Fruit fly (Drosophila melanogaster) Kc167 (cell line): ENCODE data around the gene dbf.

ENCODE experiments used
- Myc ChIP-seq: fragments of >200 bp; optimal IDR thresholded peaks from 2 replicates; lab custom pipeline; 2017; ENCODE audit warnings: missing external identifiers
- insv ChIP-seq: fragments of >200 bp; optimal IDR thresholded peaks from 3 replicates; lab custom pipeline; 2018; ENCODE audit warnings: missing external identifiers
- psq ChIP-seq: fragments of >200 bp; optimal IDR thresholded peaks from 2 replicates; lab custom pipeline; 2017; ENCODE audit warnings: missing external identifiers

dm6 chr2L:10603604-10604003 lies 47.8 kb upstream of the dbf start:
- no peak for TF ChIP-seq psq (lab: Kevin White, UChicago)
- no peak for TF ChIP-seq Myc (lab: Kevin White, UChicago)
- TF ChIP-seq insv (lab: Kevin White, UChicago) = no peak
